Worm (Caenorhabditis elegans) whole organism, L4 larva: ENCODE measurements around the gene idpb-2.

Source experiments
- F26F4.8 ChIP-seq: fragments of 200-800 bp; sonication (Bioruptor generic); conservative IDR thresholded peaks from 2 replicates; pipeline ENCODE4 v1.3.6; 2022; ENCODE audit warnings: missing genetic modification characterization, missing compliant biosample characterization
- T20F7.1 ChIP-seq: fragments of 200-800 bp; sonication (Bioruptor generic); optimal IDR thresholded peaks from 2 replicates; lab custom pipeline; 2018; ENCODE audit warnings: mild to moderate bottlenecking, missing genetic modification characterization, missing compliant biosample characterization
- Y75B8A.6 ChIP-seq: fragments of 200-800 bp; sonication (Bioruptor generic); IDR thresholded peaks from 2 replicates; pipeline ENCODE4 v1.3.6; 2022; ENCODE audit warnings: missing genetic modification reagents, missing genetic modification characterization, missing compliant biosample characterization
- ZK337.2 ChIP-seq: fragments of 200-800 bp; sonication (Bioruptor generic); IDR thresholded peaks from 2 replicates; pipeline ENCODE4 v1.3.6; 2022; ENCODE audit warnings: missing genetic modification reagents, missing genetic modification characterization, missing compliant biosample characterization
- ZK546.5 ChIP-seq, 2 experiments: sonication (generic microtip); optimal IDR thresholded peaks; 2 replicates each; lab custom pipeline; 2017; ENCODE audit warnings: missing biosample characterization in 2 of 2, missing genetic modification characterization in 2 of 2
- aha-1 ChIP-seq: fragments of 150-350 bp; peaks from one replicate; lab custom pipeline; 2014; ENCODE audit warnings: missing biosample characterization, missing genetic modification characterization
- attf-4 ChIP-seq: sonication (generic microtip); optimal IDR thresholded peaks from 3 replicates; lab custom pipeline; 2017; ENCODE audit warnings: missing biosample characterization, missing genetic modification characterization
- ceh-20 ChIP-seq: fragments of 200-800 bp; sonication (Bioruptor generic); IDR thresholded peaks from 2 replicates; pipeline ENCODE4 v1.3.6; 2022; ENCODE audit warnings: missing genetic modification reagents, missing genetic modification characterization, missing compliant biosample characterization
- ceh-28 ChIP-seq: fragments of 150-350 bp; optimal IDR thresholded peaks from 2 replicates; lab custom pipeline; 2014; ENCODE audit warnings: missing biosample characterization, missing genetic modification reagents, missing genetic modification characterization
- ceh-32 ChIP-seq: sonication (generic microtip); optimal IDR thresholded peaks from 2 replicates; lab custom pipeline; 2016; ENCODE audit warnings: mild to moderate bottlenecking, missing genetic modification characterization, missing compliant biosample characterization; ENCODE audit not compliant: poor library complexity
- ceh-44 ChIP-seq: fragments of 200-800 bp; sonication (Bioruptor generic); IDR thresholded peaks from 2 replicates; pipeline ENCODE4 v1.3.6; 2022; ENCODE audit warnings: missing genetic modification reagents, missing genetic modification characterization, missing compliant biosample characterization
- ceh-82 ChIP-seq: sonication (generic microtip); optimal IDR thresholded peaks from 2 replicates; lab custom pipeline; 2017; ENCODE audit warnings: missing biosample characterization, missing genetic modification characterization
- ces-1 ChIP-seq: fragments of 150-350 bp; sonication (generic microtip); optimal IDR thresholded peaks from 4 replicates; lab custom pipeline; 2014; ENCODE audit warnings: missing biosample characterization, missing genetic modification reagents, missing genetic modification characterization
- daf-16 ChIP-seq, 3 experiments: sonication (generic microtip); optimal IDR thresholded peaks; 2 replicates each; lab custom pipeline; 2016 to 2017; ENCODE audit warnings: missing genetic modification characterization in 3 of 3, missing genetic modification reagents in 3 of 3, mild to moderate bottlenecking in 2 of 3, missing compliant biosample characterization in 2 of 3, missing biosample characterization in 1 of 3, moderate library complexity in 1 of 3
- daf-8 ChIP-seq: fragments of 200-800 bp; sonication (Bioruptor generic); IDR thresholded peaks from 2 replicates; pipeline ENCODE4 v1.3.6; 2022; ENCODE audit warnings: missing genetic modification characterization, missing compliant biosample characterization
- dmd-6 ChIP-seq: fragments of 200-800 bp; sonication (Bioruptor generic); IDR thresholded peaks from 2 replicates; pipeline ENCODE4 v1.3.6; 2022; ENCODE audit warnings: missing genetic modification reagents, missing genetic modification characterization, missing compliant biosample characterization
- duxl-1 ChIP-seq: sonication (generic microtip); optimal IDR thresholded peaks from 2 replicates; lab custom pipeline; 2016; ENCODE audit warnings: mild to moderate bottlenecking, missing genetic modification characterization, moderate library complexity, missing compliant biosample characterization; ENCODE audit not compliant: poor library complexity
- dve-1 ChIP-seq: sonication (generic microtip); optimal IDR thresholded peaks from 2 replicates; lab custom pipeline; 2017; ENCODE audit warnings: antibody characterized with exemption, mild to moderate bottlenecking, missing genetic modification characterization, missing compliant biosample characterization; ENCODE audit not compliant: insufficient read depth
- fos-1 ChIP-seq: fragments of 150-350 bp; optimal IDR thresholded peaks from 2 replicates; lab custom pipeline; 2014; ENCODE audit warnings: missing biosample characterization, missing genetic modification characterization
- hlh-11 ChIP-seq: fragments of 200-800 bp; sonication (Bioruptor generic); optimal IDR thresholded peaks from 2 replicates; lab custom pipeline; 2018; ENCODE audit warnings: mild to moderate bottlenecking, missing genetic modification characterization, missing compliant biosample characterization
- jun-1 ChIP-seq: fragments of 150-350 bp; optimal IDR thresholded peaks from 2 replicates; lab custom pipeline; 2014; ENCODE audit warnings: missing biosample characterization, missing genetic modification reagents, missing genetic modification characterization
- lin-1 ChIP-seq: fragments of 200-800 bp; sonication (Bioruptor generic); IDR thresholded peaks from 2 replicates; pipeline ENCODE4 v1.3.6; 2022; ENCODE audit warnings: missing genetic modification reagents, missing genetic modification characterization, missing compliant biosample characterization
- lin-15B ChIP-seq: fragments of 150-350 bp; sonication (generic microtip); optimal IDR thresholded peaks from 3 replicates; lab custom pipeline; 2014; ENCODE audit warnings: missing biosample characterization, missing genetic modification characterization
- lin-29 ChIP-seq: fragments of 200-800 bp; sonication (Bioruptor generic); IDR thresholded peaks from 2 replicates; pipeline ENCODE4 v1.3.6; 2022; ENCODE audit warnings: missing genetic modification reagents, missing genetic modification characterization, missing compliant biosample characterization
- lin-38 ChIP-seq: fragments of 200-800 bp; sonication (Bioruptor generic); IDR thresholded peaks from 2 replicates; pipeline ENCODE4 v1.3.6; 2022; ENCODE audit warnings: missing genetic modification reagents, missing genetic modification characterization, missing compliant biosample characterization
- lsy-2 ChIP-seq, 2 experiments: fragments of 150-350 bp in 1 of 2; sonication (generic microtip) in 1 of 2; optimal IDR thresholded peaks; 2 replicates each; lab custom pipeline; 2014 to 2017; ENCODE audit warnings: missing biosample characterization in 2 of 2, missing genetic modification characterization in 2 of 2
- madf-9 ChIP-seq: fragments of 200-800 bp; sonication (Bioruptor generic); conservative IDR thresholded peaks from 2 replicates; pipeline ENCODE4 v1.3.6; 2022; ENCODE audit warnings: missing genetic modification reagents, missing genetic modification characterization, missing compliant biosample characterization
- mep-1 ChIP-seq: fragments of 150-350 bp; sonication (generic microtip); optimal IDR thresholded peaks from 3 replicates; lab custom pipeline; 2014; ENCODE audit warnings: missing biosample characterization, missing genetic modification characterization
- nhr-10 ChIP-seq: fragments of 150-350 bp; optimal IDR thresholded peaks from 2 replicates; lab custom pipeline; 2014; ENCODE audit warnings: missing biosample characterization, missing genetic modification characterization
- nhr-102 ChIP-seq: sonication (generic microtip); optimal IDR thresholded peaks from 2 replicates; lab custom pipeline; 2016; ENCODE audit warnings: mild to moderate bottlenecking, missing genetic modification characterization, moderate library complexity, missing compliant biosample characterization
- nhr-11 ChIP-seq: fragments of 150-350 bp; optimal IDR thresholded peaks from 2 replicates; lab custom pipeline; 2014; ENCODE audit warnings: missing biosample characterization, missing genetic modification characterization
- nhr-111 ChIP-seq: fragments of 200-800 bp; sonication (Bioruptor generic); optimal IDR thresholded peaks from 2 replicates; lab custom pipeline; 2018; ENCODE audit warnings: mild to moderate bottlenecking, missing genetic modification characterization, missing compliant biosample characterization
- nhr-28 ChIP-seq: fragments of 150-350 bp; optimal IDR thresholded peaks from 2 replicates; lab custom pipeline; 2014; ENCODE audit warnings: missing biosample characterization, missing genetic modification characterization
- nhr-41 ChIP-seq: fragments of 200-800 bp; sonication (Bioruptor generic); IDR thresholded peaks from 2 replicates; pipeline ENCODE4 v1.3.6; 2022; ENCODE audit warnings: missing genetic modification reagents, missing genetic modification characterization, missing compliant biosample characterization
- nhr-48 ChIP-seq: sonication (generic microtip); optimal IDR thresholded peaks from 2 replicates; lab custom pipeline; 2016; ENCODE audit warnings: mild to moderate bottlenecking, missing genetic modification characterization, missing compliant biosample characterization
- nhr-6 ChIP-seq: fragments of 150-350 bp; optimal IDR thresholded peaks from 2 replicates; lab custom pipeline; 2014; ENCODE audit warnings: missing biosample characterization, missing genetic modification characterization
- nhr-76 ChIP-seq: fragments of 150-350 bp; optimal IDR thresholded peaks from 2 replicates; lab custom pipeline; 2014; ENCODE audit warnings: missing biosample characterization, missing genetic modification characterization
- nhr-77 ChIP-seq: fragments of 150-350 bp; optimal IDR thresholded peaks from 2 replicates; lab custom pipeline; 2014; ENCODE audit warnings: missing biosample characterization, missing genetic modification characterization
- pha-4 ChIP-seq, 2 experiments: fragments of 150-350 bp in 1 of 2; fragments of 200-800 bp in 1 of 2; sonication (Bioruptor generic) in 1 of 2; IDR thresholded peaks in 1 of 2; optimal IDR thresholded peaks in 1 of 2; 2 replicates each; pipeline versions ENCODE4 v1.3.6 to Lab custom; 2014 to 2022; ENCODE audit warnings: missing genetic modification characterization in 2 of 2, missing genetic modification reagents in 2 of 2, missing biosample characterization in 1 of 2, missing compliant biosample characterization in 1 of 2
- php-3 ChIP-seq: fragments of 200-800 bp; sonication (Bioruptor generic); IDR thresholded peaks from 2 replicates; pipeline ENCODE4 v1.3.6; 2022; ENCODE audit warnings: missing genetic modification reagents, missing genetic modification characterization, missing compliant biosample characterization
- pqm-1 ChIP-seq: sonication (generic microtip); optimal IDR thresholded peaks from 2 replicates; lab custom pipeline; 2017; ENCODE audit warnings: missing biosample characterization, missing genetic modification characterization
- snpc-1.2 ChIP-seq: fragments of 200-800 bp; sonication (Bioruptor generic); IDR thresholded peaks from 2 replicates; pipeline ENCODE4 v1.3.6; 2022; ENCODE audit warnings: missing genetic modification reagents, missing genetic modification characterization, missing compliant biosample characterization
- snpc-4 ChIP-seq: fragments of 150-350 bp; optimal IDR thresholded peaks from 2 replicates; lab custom pipeline; 2014; ENCODE audit warnings: missing biosample characterization, missing genetic modification characterization
- spr-3 ChIP-seq: fragments of 200-800 bp; sonication (Bioruptor generic); optimal IDR thresholded peaks from 2 replicates; lab custom pipeline; 2018; ENCODE audit warnings: mild to moderate bottlenecking, missing genetic modification characterization, missing compliant biosample characterization
- unc-39 ChIP-seq: sonication (generic microtip); optimal IDR thresholded peaks from 2 replicates; lab custom pipeline; 2017; ENCODE audit warnings: missing biosample characterization, missing genetic modification characterization
- unc-62 ChIP-seq, 3 experiments: fragments of 150-350 bp in 1 of 3; sonication (generic microtip); optimal IDR thresholded peaks in 2 of 3; peaks in 1 of 3; 1 replicate in 1 of 3; 2 replicates in 2 of 3; lab custom pipeline; 2014 to 2017; ENCODE audit warnings: missing biosample characterization in 3 of 3, missing genetic modification characterization in 3 of 3, missing genetic modification reagents in 3 of 3, missing genotype in 1 of 3
- zag-1 ChIP-seq: fragments of 150-350 bp; optimal IDR thresholded peaks from 2 replicates; lab custom pipeline; 2014; ENCODE audit warnings: missing biosample characterization, missing genetic modification characterization
- zip-11 ChIP-seq: fragments of 200-800 bp; sonication (Bioruptor generic); IDR thresholded peaks from 2 replicates; pipeline ENCODE4 v1.3.6; 2022; ENCODE audit warnings: missing genetic modification characterization, missing compliant biosample characterization

idpb-2 gene

DNA sequence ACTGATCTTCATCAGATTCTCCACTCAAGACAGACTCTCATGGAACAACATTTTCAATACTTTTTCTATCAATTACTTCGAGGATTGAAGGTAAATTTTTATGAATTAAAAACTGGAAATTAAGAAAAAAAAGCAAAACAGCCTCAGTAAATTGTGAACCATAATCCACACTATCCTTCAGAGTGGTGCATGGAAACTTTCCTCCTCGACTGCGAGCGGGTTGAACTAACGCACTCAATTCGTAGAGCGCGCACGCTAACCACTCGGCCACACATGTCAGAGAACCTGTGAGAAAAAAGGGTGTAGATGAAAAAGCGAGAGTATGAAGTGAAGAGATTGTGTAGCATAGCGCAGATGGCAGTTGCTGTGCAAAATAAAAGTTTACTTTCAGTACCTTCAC, 35.6 kb upstream of the idpb-2 start (continued):
- TF ChIP-seq ceh-28 (tag; lab: Kevin White, UChicago) = no peak
- peak; percentile 72 for TF ChIP-seq dve-1 (tag; lab: Kevin White, UChicago)
- no peak for TF ChIP-seq lsy-2 (tag; optimal IDR thresholded peaks at IDR 0.05; lab: Kevin White, UChicago)
- peak; percentile 72 for TF ChIP-seq mep-1
- no peak; the same call in 1 of the 2 replicates for TF ChIP-seq pha-4 (GFP tag; IDR thresholded peaks at IDR 0.05; lab: Robert Waterston, UW)
- TF ChIP-seq pha-4 (tag; optimal IDR thresholded peaks at IDR 0.05; lab: Kevin White, UChicago) = no peak
- no peak; the same call in 1 of the 2 replicates for TF ChIP-seq snpc-1.2 (GFP tag; lab: Robert Waterston, UW)
- no peak for TF ChIP-seq nhr-10
- TF ChIP-seq aha-1 = peak; percentile 99
- TF ChIP-seq ZK546.5 (tag; optimal IDR thresholded peaks at IDR 0.05; lab: Kevin White, UChicago) = no peak
- no peak for TF ChIP-seq snpc-4 (tag; lab: Kevin White, UChicago)
- no peak for TF ChIP-seq zag-1
- TF ChIP-seq lin-29 (GFP tag; lab: Robert Waterston, UW) = peak; percentile 65
- peak; percentile 29 for TF ChIP-seq ces-1 (GFP tag; lab: Kevin White, UChicago)
- TF ChIP-seq nhr-11 = peak; percentile 55
- peak; percentile 81; the same call in 1 of the 2 replicates for TF ChIP-seq ceh-20 (GFP tag; lab: Robert Waterston, UW)
- no peak; the same call in none of the 2 replicates for TF ChIP-seq lin-38 (GFP tag; lab: Robert Waterston, UW)
- TF ChIP-seq nhr-6 (tag; lab: Kevin White, UChicago) = peak; percentile 62
- no peak for TF ChIP-seq lin-15B (tag; lab: Kevin White, UChicago)
- TF ChIP-seq daf-8 (GFP tag; lab: Robert Waterston, UW) = no peak
- TF ChIP-seq madf-9 = no peak; the same call in 1 of the 2 replicates
- TF ChIP-seq nhr-28 (tag; lab: Kevin White, UChicago) = peak; percentile 38
- TF ChIP-seq Y75B8A.6 (GFP tag; lab: Robert Waterston, UW) = peak; percentile 86
- TF ChIP-seq nhr-41 (GFP tag; lab: Robert Waterston, UW) = peak; percentile 96
- TF ChIP-seq ZK337.2 (GFP tag; lab: Robert Waterston, UW) = 0 out of 2 replicates have a peak, but pooled peaks have one; percentile 73
- peak; percentile 75 for TF ChIP-seq spr-3
- TF ChIP-seq ceh-44 (GFP tag; lab: Robert Waterston, UW) = peak; percentile 76
- peak; percentile 73; the same call in 1 of the 2 replicates for TF ChIP-seq zip-11 (GFP tag; lab: Robert Waterston, UW)
- no peak for TF ChIP-seq nhr-77
- TF ChIP-seq nhr-111 (GFP tag; lab: Kevin White, UChicago) = peak; percentile 87
- TF ChIP-seq ceh-82 (tag; lab: Kevin White, UChicago) = no peak
- TF ChIP-seq ceh-32 (tag; lab: Kevin White, UChicago) = no peak
- TF ChIP-seq unc-39 (tag; lab: Kevin White, UChicago) = no peak
- peak in 1 of 2 experiments; percentile 82 for TF ChIP-seq unc-62 (GFP tag; optimal IDR thresholded peaks at IDR 0.05 in 1 of 2; lab: Kevin White, UChicago)
- TF ChIP-seq unc-62 (tag; optimal IDR thresholded peaks at IDR 0.05; lab: Kevin White, UChicago) = no peak
- TF ChIP-seq jun-1 = no peak
- no peak for TF ChIP-seq fos-1 (tag; lab: Kevin White, UChicago)
- TF ChIP-seq php-3 = peak; percentile 58; the same call in 1 of the 2 replicates
- peak; percentile 85 for TF ChIP-seq duxl-1 (tag; lab: Kevin White, UChicago)
- peak; percentile 92 for TF ChIP-seq F26F4.8 (GFP tag; lab: Robert Waterston, UW)

DNA sequence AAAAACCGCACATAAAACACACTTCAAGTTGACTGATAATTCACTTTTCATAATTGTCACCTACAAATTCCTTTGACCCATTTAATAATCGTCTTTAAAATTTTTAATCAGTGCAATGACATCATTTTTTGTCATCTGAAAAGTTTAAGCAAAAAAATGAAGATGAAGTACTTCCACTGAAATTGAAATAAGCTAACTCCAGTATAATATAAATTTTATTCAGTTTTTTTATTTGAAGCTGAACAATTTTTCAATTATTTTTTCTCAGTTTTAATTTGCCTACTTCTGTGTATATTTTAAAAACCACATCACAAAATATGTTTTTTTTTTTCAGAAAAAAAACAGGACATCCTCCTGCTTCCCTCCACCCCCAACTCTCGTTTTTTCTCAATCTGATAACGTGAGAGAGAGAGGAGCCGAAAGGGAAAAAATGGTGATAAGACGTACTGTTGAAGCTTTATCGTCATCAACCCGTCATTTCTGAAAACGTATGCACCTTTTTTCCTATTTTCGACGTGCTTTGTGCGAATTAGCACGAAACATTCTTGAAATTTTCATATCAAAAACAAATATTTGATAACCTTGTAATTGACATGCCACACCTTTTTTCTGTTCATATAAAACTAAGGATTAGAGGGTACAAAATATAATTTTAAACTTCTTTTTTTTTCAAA, 34.5 kb upstream of the idpb-2 start, which contains the start of the genes C04G6.11 and mpk-2:
TSS of gene C04G6.11 (minus strand) at position 51 of the 674 bp plus-strand sequence.
TSS of gene mpk-2 (plus strand) at position 335 of the 674 bp plus-strand sequence.
- peak; percentile 82 for TF ChIP-seq hlh-11 (tag; lab: Kevin White, UChicago)
- TF ChIP-seq nhr-102 = peak; percentile 51
- TF ChIP-seq nhr-76 (tag; lab: Kevin White, UChicago) = no peak
- TF ChIP-seq nhr-77 = peak; percentile 44
- TF ChIP-seq attf-4 = no peak
- TF ChIP-seq T20F7.1 = peak; percentile 45
- no peak for TF ChIP-seq unc-62 (GFP tag; optimal IDR thresholded peaks at IDR 0.05 in 1 of 2; lab: Kevin White, UChicago)
- no peak for TF ChIP-seq unc-62 (tag; optimal IDR thresholded peaks at IDR 0.05; lab: Kevin White, UChicago)
- TF ChIP-seq dmd-6 (GFP tag; lab: Robert Waterston, UW) = peak; percentile 97
- peak; percentile 64 for TF ChIP-seq dve-1 (tag; lab: Kevin White, UChicago)
- TF ChIP-seq ceh-82 (tag; lab: Kevin White, UChicago) = no peak
- peak; percentile 77 for TF ChIP-seq nhr-28 (tag; lab: Kevin White, UChicago)
- peak; percentile 85 for TF ChIP-seq nhr-48 (tag; lab: Kevin White, UChicago)
- TF ChIP-seq daf-16 (GFP tag; optimal IDR thresholded peaks at IDR 0.05; lab: Kevin White, UChicago) = peak in 1 of 2 experiments; percentile 69
- peak; percentile 66 for TF ChIP-seq daf-16 (tag; optimal IDR thresholded peaks at IDR 0.05; lab: Kevin White, UChicago)
- TF ChIP-seq pqm-1 (tag; lab: Kevin White, UChicago) = peak; percentile 69
- peak; percentile 59; the same call in 1 of the 2 replicates for TF ChIP-seq lin-1 (GFP tag; lab: Robert Waterston, UW)
- no peak for TF ChIP-seq spr-3
